Fruit fly (Drosophila melanogaster) S2 (cell line): ENCODE results near the gene CG43229.

Source experiments
- CG8478 ChIP-seq: fragments of >200 bp; optimal IDR thresholded peaks from 2 replicates; lab custom pipeline; 2018
- CTCF ChIP-seq, 2 experiments: fragments of >200 bp; optimal IDR thresholded peaks; 2 replicates each; lab custom pipeline; 2018

- no peak for TF ChIP-seq CG8478 (lab: Kevin White, UChicago)
- no peak for TF ChIP-seq CTCF (optimal IDR thresholded peaks at IDR 0.05; lab: Kevin White, UChicago)
Observed at dm6 chrX:18125520-18125919, 12.8 kb upstream of the CG43229 start.
